Worm (Caenorhabditis elegans) whole organism, L4 larva: ENCODE measurements around the gene cht-1.

Source experiments
- F10B5.3 ChIP-seq: sonication (generic microtip); optimal IDR thresholded peaks from 2 replicates; lab custom pipeline; 2016; ENCODE audit warnings: mild to moderate bottlenecking, missing genetic modification characterization, missing compliant biosample characterization
- F26F4.8 ChIP-seq: fragments of 200-800 bp; sonication (Bioruptor generic); conservative IDR thresholded peaks from 2 replicates; pipeline ENCODE4 v1.3.6; 2022; ENCODE audit warnings: missing genetic modification characterization, missing compliant biosample characterization
- F44E2.7 ChIP-seq: fragments of 200-800 bp; sonication (Bioruptor generic); IDR thresholded peaks from 2 replicates; pipeline ENCODE4 v2.1.2; 2022; ENCODE audit warnings: missing genetic modification characterization, missing compliant biosample characterization
- R02D3.7 ChIP-seq: fragments of 150-350 bp; sonication (generic microtip); optimal IDR thresholded peaks from 3 replicates; lab custom pipeline; 2014; ENCODE audit warnings: missing biosample characterization, missing genetic modification characterization
- Y48G9A.11 ChIP-seq: fragments of 200-800 bp; sonication (Bioruptor generic); IDR thresholded peaks from 2 replicates; pipeline ENCODE4 v1.3.6; 2022; ENCODE audit warnings: missing genetic modification reagents, missing genetic modification characterization, missing compliant biosample characterization
- aha-1 ChIP-seq: fragments of 150-350 bp; peaks from one replicate; lab custom pipeline; 2014; ENCODE audit warnings: missing biosample characterization, missing genetic modification characterization
- ceh-20 ChIP-seq: fragments of 200-800 bp; sonication (Bioruptor generic); IDR thresholded peaks from 2 replicates; pipeline ENCODE4 v1.3.6; 2022; ENCODE audit warnings: missing genetic modification reagents, missing genetic modification characterization, missing compliant biosample characterization
- ceh-28 ChIP-seq: fragments of 150-350 bp; optimal IDR thresholded peaks from 2 replicates; lab custom pipeline; 2014; ENCODE audit warnings: missing biosample characterization, missing genetic modification reagents, missing genetic modification characterization
- ceh-44 ChIP-seq: fragments of 200-800 bp; sonication (Bioruptor generic); IDR thresholded peaks from 2 replicates; pipeline ENCODE4 v1.3.6; 2022; ENCODE audit warnings: missing genetic modification reagents, missing genetic modification characterization, missing compliant biosample characterization
- ces-1 ChIP-seq: fragments of 150-350 bp; sonication (generic microtip); optimal IDR thresholded peaks from 4 replicates; lab custom pipeline; 2014; ENCODE audit warnings: missing biosample characterization, missing genetic modification reagents, missing genetic modification characterization
- daf-12 ChIP-seq: fragments of 150-350 bp; optimal IDR thresholded peaks from 2 replicates; lab custom pipeline; 2014; ENCODE audit warnings: missing biosample characterization, missing genetic modification reagents, missing genetic modification characterization
- daf-8 ChIP-seq: fragments of 200-800 bp; sonication (Bioruptor generic); IDR thresholded peaks from 2 replicates; pipeline ENCODE4 v1.3.6; 2022; ENCODE audit warnings: missing genetic modification characterization, missing compliant biosample characterization
- duxl-1 ChIP-seq: sonication (generic microtip); optimal IDR thresholded peaks from 2 replicates; lab custom pipeline; 2016; ENCODE audit warnings: mild to moderate bottlenecking, missing genetic modification characterization, moderate library complexity, missing compliant biosample characterization; ENCODE audit not compliant: poor library complexity
- dve-1 ChIP-seq: sonication (generic microtip); optimal IDR thresholded peaks from 2 replicates; lab custom pipeline; 2017; ENCODE audit warnings: antibody characterized with exemption, mild to moderate bottlenecking, missing genetic modification characterization, missing compliant biosample characterization; ENCODE audit not compliant: insufficient read depth
- fos-1 ChIP-seq: fragments of 150-350 bp; optimal IDR thresholded peaks from 2 replicates; lab custom pipeline; 2014; ENCODE audit warnings: missing biosample characterization, missing genetic modification characterization
- gei-8 ChIP-seq: fragments of 200-800 bp; sonication (Bioruptor generic); optimal IDR thresholded peaks from 2 replicates; lab custom pipeline; 2018; ENCODE audit warnings: mild to moderate bottlenecking, missing genetic modification characterization, missing compliant biosample characterization
- hmg-1.1 ChIP-seq: fragments of 200-800 bp; sonication (Bioruptor generic); IDR thresholded peaks from 2 replicates; pipeline ENCODE4 v1.3.6; 2022; ENCODE audit warnings: missing genetic modification reagents, missing genetic modification characterization, missing compliant biosample characterization
- lin-1 ChIP-seq: fragments of 200-800 bp; sonication (Bioruptor generic); IDR thresholded peaks from 2 replicates; pipeline ENCODE4 v1.3.6; 2022; ENCODE audit warnings: missing genetic modification reagents, missing genetic modification characterization, missing compliant biosample characterization
- lir-3 ChIP-seq: sonication (generic microtip); optimal IDR thresholded peaks from 2 replicates; lab custom pipeline; 2016; ENCODE audit warnings: mild to moderate bottlenecking, missing genetic modification characterization, missing compliant biosample characterization
- mdl-1 ChIP-seq, 2 experiments: fragments of 150-350 bp in 1 of 2; sonication (generic microtip) in 1 of 2; optimal IDR thresholded peaks; 2 replicates each; lab custom pipeline; 2014 to 2017; ENCODE audit warnings: missing biosample characterization in 2 of 2, missing genetic modification characterization in 2 of 2
- mes-2 ChIP-seq: sonication (generic microtip); optimal IDR thresholded peaks from 2 replicates; lab custom pipeline; 2016; ENCODE audit warnings: missing genotype, mild to moderate bottlenecking, missing genetic modification characterization, missing compliant biosample characterization; ENCODE audit not compliant: poor library complexity, severe bottlenecking
- nhr-237 ChIP-seq: sonication (generic microtip); optimal IDR thresholded peaks from 2 replicates; lab custom pipeline; 2017; ENCODE audit warnings: missing biosample characterization, missing genetic modification characterization
- nhr-25 ChIP-seq: sonication (generic microtip); optimal IDR thresholded peaks from 2 replicates; lab custom pipeline; 2017; ENCODE audit warnings: missing genetic modification characterization, mild to moderate bottlenecking, missing compliant biosample characterization, antibody characterized with exemption, moderate library complexity, borderline replicate concordance; ENCODE audit not compliant: insufficient read depth
- nhr-28 ChIP-seq: fragments of 150-350 bp; optimal IDR thresholded peaks from 2 replicates; lab custom pipeline; 2014; ENCODE audit warnings: missing biosample characterization, missing genetic modification characterization
- pha-4 ChIP-seq, 2 experiments: fragments of 150-350 bp in 1 of 2; fragments of 200-800 bp in 1 of 2; sonication (Bioruptor generic) in 1 of 2; IDR thresholded peaks in 1 of 2; optimal IDR thresholded peaks in 1 of 2; 2 replicates each; pipeline versions ENCODE4 v1.3.6 to Lab custom; 2014 to 2022; ENCODE audit warnings: missing genetic modification characterization in 2 of 2, missing genetic modification reagents in 2 of 2, missing biosample characterization in 1 of 2, missing compliant biosample characterization in 1 of 2
- sdz-12 ChIP-seq: fragments of 200-800 bp; sonication (Bioruptor generic); optimal IDR thresholded peaks from 2 replicates; lab custom pipeline; 2018; ENCODE audit warnings: mild to moderate bottlenecking, missing genetic modification characterization, missing compliant biosample characterization
- set-16 ChIP-seq: fragments of 200-800 bp; sonication (Bioruptor generic); IDR thresholded peaks from 2 replicates; pipeline ENCODE4 v1.3.6; 2022; ENCODE audit warnings: missing genetic modification reagents, missing genetic modification characterization, missing compliant biosample characterization
- skn-1 ChIP-seq: fragments of 150-350 bp; optimal IDR thresholded peaks from 2 replicates; lab custom pipeline; 2014; ENCODE audit warnings: missing biosample characterization, missing genetic modification characterization
- snpc-4 ChIP-seq: fragments of 150-350 bp; optimal IDR thresholded peaks from 2 replicates; lab custom pipeline; 2014; ENCODE audit warnings: missing biosample characterization, missing genetic modification characterization
- spr-1 ChIP-seq: sonication (generic microtip); optimal IDR thresholded peaks from 2 replicates; lab custom pipeline; 2016; ENCODE audit warnings: mild to moderate bottlenecking, missing genetic modification characterization, missing compliant biosample characterization
- tag-97 ChIP-seq: fragments of 200-800 bp; sonication (Bioruptor generic); IDR thresholded peaks from 2 replicates; pipeline ENCODE4 v1.3.6; 2022; ENCODE audit warnings: missing genetic modification characterization, missing compliant biosample characterization
- tra-1 ChIP-seq: fragments of 200-800 bp; sonication (Bioruptor generic); IDR thresholded peaks from 2 replicates; pipeline ENCODE4 v1.3.6; 2022; ENCODE audit warnings: missing genetic modification reagents, missing genetic modification characterization, missing compliant biosample characterization
- vab-7 ChIP-seq: fragments of 200-800 bp; sonication (Bioruptor generic); IDR thresholded peaks from 2 replicates; pipeline ENCODE4 v1.3.6; 2022; ENCODE audit warnings: missing genetic modification reagents, missing genetic modification characterization, missing compliant biosample characterization
- zfp-3 ChIP-seq: fragments of 200-800 bp; sonication (Bioruptor generic); conservative IDR thresholded peaks from 2 replicates; pipeline ENCODE4 v1.3.6; 2022; ENCODE audit warnings: missing genetic modification reagents, missing genetic modification characterization, missing compliant biosample characterization
- ztf-11 ChIP-seq: fragments of 150-350 bp; optimal IDR thresholded peaks from 2 replicates; lab custom pipeline; 2014; ENCODE audit warnings: missing biosample characterization, missing genetic modification characterization
- ztf-7 ChIP-seq: fragments of 150-350 bp; optimal IDR thresholded peaks from 2 replicates; lab custom pipeline; 2014; ENCODE audit warnings: missing biosample characterization, missing genetic modification characterization

The cht-1 gene

DNA sequence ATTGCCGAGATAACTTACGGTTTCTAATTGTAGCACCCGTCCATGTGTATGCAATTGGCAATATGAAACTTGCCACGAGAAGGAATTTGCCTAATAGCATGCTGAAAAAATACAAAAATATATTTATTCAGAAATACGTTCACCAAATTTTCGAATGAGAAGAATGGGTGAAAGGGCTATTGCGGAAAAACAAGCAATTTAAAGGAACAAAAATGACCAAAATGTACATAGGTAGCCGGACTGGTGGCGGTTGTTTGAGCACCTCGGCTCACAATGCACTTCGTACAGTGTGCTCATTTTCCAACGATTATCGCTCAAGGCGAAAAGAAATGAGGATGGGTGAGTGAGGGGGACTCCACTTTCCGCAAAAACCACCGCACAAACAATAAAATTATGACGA is at the start of gene cht-1:
Gene cht-1 (minus strand): TSS at position 101 of the 400 bp plus-strand sequence.
- TF ChIP-seq fos-1 (tag; lab: Kevin White, UChicago), result no peak
- no peak for TF ChIP-seq F26F4.8 (GFP tag; lab: Robert Waterston, UW)
- TF ChIP-seq ceh-44 (GFP tag; lab: Robert Waterston, UW), result no peak
- no peak for TF ChIP-seq pha-4 (GFP tag; IDR thresholded peaks at IDR 0.05; lab: Robert Waterston, UW)
- TF ChIP-seq pha-4 (tag; optimal IDR thresholded peaks at IDR 0.05; lab: Kevin White, UChicago), result no peak
- TF ChIP-seq nhr-237 (tag; lab: Kevin White, UChicago), result no peak
- TF ChIP-seq tra-1 (GFP tag; lab: Robert Waterston, UW), result no peak
- TF ChIP-seq F44E2.7, result no peak
- no peak for TF ChIP-seq R02D3.7 (tag; lab: Kevin White, UChicago)

DNA sequence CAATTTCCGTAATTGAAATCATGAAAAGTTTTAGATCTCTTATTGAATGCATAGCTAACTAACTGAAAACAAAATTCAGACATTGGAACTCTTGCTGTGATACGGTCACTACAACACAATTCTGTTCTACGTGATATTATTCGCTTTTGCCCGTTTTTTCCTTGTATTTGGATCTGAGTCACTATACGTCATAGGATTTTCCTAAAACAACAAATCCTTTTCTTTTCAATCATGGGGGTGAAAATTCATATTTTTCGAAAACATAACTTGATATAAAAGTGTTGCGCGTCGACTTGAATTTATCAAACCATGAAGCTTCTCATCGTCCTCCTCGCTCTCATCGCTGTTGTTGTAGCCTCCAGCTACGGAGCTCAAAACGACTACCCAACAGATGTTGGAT is 46.2 kb upstream of the cht-1 start, which contains the start of gene ZK813.1:
Gene ZK813.1 (plus strand): TSS at position 301 of the 400 bp plus-strand sequence.
- no peak for TF ChIP-seq nhr-28 (tag; lab: Kevin White, UChicago)
- no peak for TF ChIP-seq nhr-237 (tag; lab: Kevin White, UChicago)
- TF ChIP-seq Y48G9A.11 (GFP tag; lab: Robert Waterston, UW), result no peak
- no peak for TF ChIP-seq mes-2
- no peak for TF ChIP-seq skn-1
- TF ChIP-seq F10B5.3 (tag; lab: Kevin White, UChicago), result no peak
- no peak for TF ChIP-seq zfp-3 (GFP tag; lab: Robert Waterston, UW)
- no peak for TF ChIP-seq ceh-28 (tag; lab: Kevin White, UChicago)
- no peak for TF ChIP-seq ceh-44 (GFP tag; lab: Robert Waterston, UW)
- no peak for TF ChIP-seq ceh-20 (GFP tag; lab: Robert Waterston, UW)
- TF ChIP-seq tag-97 (GFP tag; lab: Robert Waterston, UW), result no peak
- no peak for TF ChIP-seq ztf-7
- no peak for TF ChIP-seq gei-8
- no peak for TF ChIP-seq set-16 (GFP tag; lab: Robert Waterston, UW)
- no peak for TF ChIP-seq duxl-1 (tag; lab: Kevin White, UChicago)
- TF ChIP-seq pha-4 (GFP tag; IDR thresholded peaks at IDR 0.05; lab: Robert Waterston, UW), result no peak
- TF ChIP-seq pha-4 (tag; optimal IDR thresholded peaks at IDR 0.05; lab: Kevin White, UChicago), result no peak
- no peak for TF ChIP-seq mdl-1 (tag; optimal IDR thresholded peaks at IDR 0.05; lab: Kevin White, UChicago)

DNA sequence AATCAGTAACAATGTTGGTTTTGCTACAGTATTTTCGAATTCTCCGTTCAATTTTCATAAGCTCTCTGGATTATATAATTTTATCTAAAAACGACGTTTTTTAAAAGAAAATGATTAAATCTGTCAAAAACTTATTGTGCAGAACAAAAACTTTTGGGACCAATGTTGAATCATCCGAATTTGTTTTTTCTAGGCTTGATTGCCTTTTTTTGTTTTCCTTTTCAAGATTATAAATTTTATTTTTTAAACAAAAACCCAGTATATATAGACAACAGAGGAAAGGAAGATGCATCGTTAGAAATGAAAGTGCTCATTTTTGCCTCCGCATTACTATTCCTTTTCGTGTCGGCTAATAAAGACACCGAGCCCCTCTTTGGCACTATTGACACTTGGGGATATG is 44.7 kb upstream of the cht-1 start, which contains the start of gene ZK813.7:
Gene ZK813.7 (plus strand): TSS at position 301 of the 400 bp plus-strand sequence.
- TF ChIP-seq set-16 (GFP tag; lab: Robert Waterston, UW), result no peak
- TF ChIP-seq, all 104 proteins: peak for 0

DNA sequence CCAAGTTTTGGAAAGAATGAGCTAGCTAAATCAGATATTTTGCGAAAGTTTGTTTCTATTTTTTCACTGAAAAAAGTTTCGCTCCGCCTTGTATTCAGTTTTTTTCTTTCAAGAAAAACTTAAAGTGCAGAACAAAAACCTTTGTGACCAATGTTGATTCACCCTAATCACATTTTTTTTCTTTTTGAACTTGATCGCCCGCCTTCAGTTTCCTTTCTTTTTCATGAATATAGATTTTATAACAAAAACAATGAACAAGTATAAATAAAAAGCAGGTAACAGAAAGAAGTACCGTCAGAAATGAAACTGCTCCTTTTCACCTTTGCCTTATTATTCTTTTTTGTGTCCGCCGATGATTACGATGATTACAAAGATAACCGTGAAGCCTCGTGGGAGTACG is 43.7 kb upstream of the cht-1 start, which contains the start of gene ZK813.2:
Gene ZK813.2 (plus strand): TSS at position 301 of the 400 bp plus-strand sequence.
- TF ChIP-seq daf-8, result no peak
- TF ChIP-seq vab-7 (GFP tag; lab: Robert Waterston, UW), result no peak
- TF ChIP-seq snpc-4 (tag; lab: Kevin White, UChicago), result no peak
- no peak for TF ChIP-seq tag-97 (GFP tag; lab: Robert Waterston, UW)
- no peak for TF ChIP-seq ztf-11 (tag; lab: Kevin White, UChicago)
- TF ChIP-seq F44E2.7, result no peak
- no peak for TF ChIP-seq sdz-12 (GFP tag; lab: Kevin White, UChicago)
- no peak for TF ChIP-seq spr-1
- TF ChIP-seq dve-1 (tag; lab: Kevin White, UChicago), result no peak
- no peak for TF ChIP-seq daf-12 (tag; lab: Kevin White, UChicago)
- no peak for TF ChIP-seq lir-3 (tag; lab: Kevin White, UChicago)
- TF ChIP-seq hmg-1.1 (GFP tag; lab: Robert Waterston, UW), result no peak
- TF ChIP-seq ces-1, result no peak
- no peak for TF ChIP-seq nhr-25 (tag; lab: Kevin White, UChicago)
- no peak for TF ChIP-seq lin-1 (GFP tag; lab: Robert Waterston, UW)
- no peak for TF ChIP-seq aha-1 (tag; lab: Kevin White, UChicago)
